Fruit fly (Drosophila melanogaster) whole organism, embryonic: ENCODE measurements around the gene mAChR-C.

Experiments
- Asciz ChIP-seq: fragments of 200-800 bp; sonication (Bioruptor generic); optimal IDR thresholded peaks from 2 replicates; lab custom pipeline; 2017; ENCODE audit warnings: missing biosample characterization, mild to moderate bottlenecking, missing genetic modification characterization, missing genetic modification reagents
- B-H1 ChIP-seq: fragments of 200-800 bp; sonication (Bioruptor generic); IDR thresholded peaks from 3 replicates; pipeline ENCODE4 v1.3.6; 2022; ENCODE audit warnings: missing biosample characterization, missing genetic modification characterization
- BtbVII ChIP-seq: fragments of 200-800 bp; sonication (Bioruptor generic); optimal IDR thresholded peaks from 3 replicates; lab custom pipeline; 2017; ENCODE audit warnings: missing biosample characterization, mild to moderate bottlenecking, missing genetic modification characterization
- CG10267 ChIP-seq: fragments of 200-800 bp; sonication (Bioruptor generic); optimal IDR thresholded peaks from 2 replicates; lab custom pipeline; 2018; ENCODE audit warnings: missing biosample characterization, mild to moderate bottlenecking, missing genetic modification characterization, moderate library complexity
- CG10321 ChIP-seq: fragments of 200-800 bp; sonication (Bioruptor generic); IDR thresholded peaks from 2 replicates; pipeline ENCODE4 v1.3.6; 2022; ENCODE audit warnings: missing biosample characterization, missing genetic modification characterization
- CG10565 ChIP-seq: fragments of 200-800 bp; sonication (Bioruptor generic); optimal IDR thresholded peaks from 3 replicates; lab custom pipeline; 2016; ENCODE audit warnings: missing biosample characterization, mild to moderate bottlenecking, missing genetic modification characterization
- CG10979 ChIP-seq: fragments of 200-800 bp; sonication (Bioruptor generic); optimal IDR thresholded peaks from 2 replicates; lab custom pipeline; 2018; ENCODE audit warnings: missing biosample characterization, mild to moderate bottlenecking, missing genetic modification characterization, moderate library complexity
- CG11085 ChIP-seq: fragments of 200-800 bp; sonication (Bioruptor generic); IDR thresholded peaks from 2 replicates; pipeline ENCODE4 v1.3.6; 2022; ENCODE audit warnings: missing biosample characterization, missing genetic modification characterization
- CG11504 ChIP-seq: fragments of 200-800 bp; sonication (Bioruptor generic); optimal IDR thresholded peaks from 3 replicates; lab custom pipeline; 2019; ENCODE audit warnings: missing biosample characterization, mild to moderate bottlenecking, missing genetic modification characterization, moderate library complexity
- CG12071 ChIP-seq: fragments of 200-800 bp; sonication (Bioruptor generic); optimal IDR thresholded peaks from 3 replicates; lab custom pipeline; 2018; ENCODE audit warnings: missing biosample characterization, mild to moderate bottlenecking, missing genetic modification characterization
- CG1529 ChIP-seq: fragments of 200-800 bp; sonication (Bioruptor generic); optimal IDR thresholded peaks from 3 replicates; lab custom pipeline; 2018; ENCODE audit warnings: missing biosample characterization, missing genetic modification characterization
- CG1647 ChIP-seq: fragments of 200-800 bp; sonication (Bioruptor generic); optimal IDR thresholded peaks from 3 replicates; lab custom pipeline; 2016; ENCODE audit warnings: missing biosample characterization, missing genetic modification characterization
- CG17361 ChIP-seq: fragments of 200-800 bp; sonication (Bioruptor generic); IDR thresholded peaks from 3 replicates; pipeline ENCODE4 v1.3.6; 2022; ENCODE audit warnings: missing biosample characterization, missing genetic modification characterization
- CG31224 ChIP-seq: fragments of 200-800 bp; sonication (Bioruptor generic); IDR thresholded peaks from 2 replicates; pipeline ENCODE4 v1.3.6; 2022; ENCODE audit warnings: missing biosample characterization, missing genetic modification characterization
- CG4282 ChIP-seq: fragments of 200-800 bp; sonication (Bioruptor generic); optimal IDR thresholded peaks from 2 replicates; lab custom pipeline; 2016; ENCODE audit warnings: missing biosample characterization, missing genetic modification characterization
- CG5953 ChIP-seq: fragments of 200-800 bp; sonication (Bioruptor generic); IDR thresholded peaks from 2 replicates; pipeline ENCODE4 v1.3.6; 2022; ENCODE audit warnings: missing biosample characterization, missing genetic modification characterization
- CG6175 ChIP-seq: fragments of 200-800 bp; sonication (Bioruptor generic); IDR thresholded peaks from 3 replicates; pipeline ENCODE4 v1.3.6; 2022; ENCODE audit warnings: missing biosample characterization, missing genetic modification characterization
- CG6654 ChIP-seq: fragments of 200-800 bp; sonication (Bioruptor generic); optimal IDR thresholded peaks from 2 replicates; lab custom pipeline; 2017; ENCODE audit warnings: missing biosample characterization, mild to moderate bottlenecking, missing genetic modification characterization
- CG9727 ChIP-seq: fragments of 200-800 bp; sonication (Bioruptor generic); optimal IDR thresholded peaks from 3 replicates; lab custom pipeline; 2017; ENCODE audit warnings: missing biosample characterization, mild to moderate bottlenecking, missing genetic modification characterization
- CHES-1-like ChIP-seq: fragments of 200-800 bp; sonication (Bioruptor generic); optimal IDR thresholded peaks from 2 replicates; lab custom pipeline; 2016; ENCODE audit warnings: missing biosample characterization, missing genetic modification characterization
- Dek ChIP-seq: fragments of 200-800 bp; sonication (Bioruptor generic); optimal IDR thresholded peaks from 3 replicates; lab custom pipeline; 2019; ENCODE audit warnings: missing biosample characterization, mild to moderate bottlenecking, missing genetic modification characterization, moderate library complexity
- Dip2 ChIP-seq: fragments of 200-800 bp; sonication (Bioruptor generic); IDR thresholded peaks from 2 replicates; pipeline ENCODE4 v1.3.6; 2022; ENCODE audit warnings: missing biosample characterization, missing genetic modification characterization
- H15 ChIP-seq: fragments of 200-800 bp; sonication (Bioruptor generic); IDR thresholded peaks from 3 replicates; pipeline ENCODE4 v1.3.6; 2022; ENCODE audit warnings: missing biosample characterization, missing genetic modification characterization
- HmgZ ChIP-seq: fragments of 200-800 bp; sonication (Bioruptor generic); optimal IDR thresholded peaks from 2 replicates; lab custom pipeline; 2018; ENCODE audit warnings: missing biosample characterization, mild to moderate bottlenecking, missing genetic modification characterization
- MESR4 ChIP-seq: fragments of 200-800 bp; sonication (Bioruptor generic); optimal IDR thresholded peaks from 2 replicates; lab custom pipeline; 2018; ENCODE audit warnings: missing biosample characterization, mild to moderate bottlenecking, missing genetic modification characterization, moderate library complexity
- Rx ChIP-seq: fragments of 200-800 bp; sonication (Bioruptor generic); IDR thresholded peaks from 2 replicates; pipeline ENCODE4 v1.3.6; 2022; ENCODE audit warnings: missing biosample characterization, missing genetic modification characterization
- Sry-δ ChIP-seq: fragments of 200-800 bp; sonication (Bioruptor generic); optimal IDR thresholded peaks from 2 replicates; lab custom pipeline; 2016; ENCODE audit warnings: missing biosample characterization, missing genetic modification characterization
- Trl ChIP-seq, 3 experiments: fragments of >200 bp in 2 of 3; fragments of 200-800 bp in 1 of 3; sonication (Bioruptor generic) in 1 of 3; optimal IDR thresholded peaks; 2 replicates in 1 of 3; 3 replicates in 2 of 3; lab custom pipeline; 2016 to 2017; ENCODE audit warnings: missing biosample characterization in 1 of 3, missing genetic modification characterization in 1 of 3
- croc ChIP-seq: fragments of 200-800 bp; sonication (Bioruptor generic); conservative IDR thresholded peaks from 3 replicates; pipeline ENCODE4 v1.3.6; 2022; ENCODE audit warnings: missing biosample characterization, missing genetic modification characterization
- crol ChIP-seq: fragments of 200-800 bp; sonication (Bioruptor generic); IDR thresholded peaks from 2 replicates; pipeline ENCODE4 v1.3.6; 2022; ENCODE audit warnings: missing biosample characterization, missing genetic modification characterization
- crp ChIP-seq, 2 experiments: fragments of 200-800 bp; sonication (Bioruptor generic); optimal IDR thresholded peaks; 2 replicates in 1 of 2; 3 replicates in 1 of 2; lab custom pipeline; 2017; ENCODE audit warnings: missing biosample characterization in 2 of 2, missing genetic modification characterization in 2 of 2, mild to moderate bottlenecking in 1 of 2, moderate library complexity in 1 of 2
- eve ChIP-seq, 2 experiments: fragments of >200 bp; optimal IDR thresholded peaks; 2 replicates each; lab custom pipeline; 2017; ENCODE audit warnings: missing biosample characterization in 2 of 2, missing genetic modification characterization in 2 of 2
- gem ChIP-seq: fragments of 200-800 bp; sonication (Bioruptor generic); optimal IDR thresholded peaks from 2 replicates; lab custom pipeline; 2019; ENCODE audit warnings: missing biosample characterization, mild to moderate bottlenecking, missing genetic modification characterization, moderate library complexity
- gsb ChIP-seq: fragments of 200-800 bp; sonication (Bioruptor generic); IDR thresholded peaks from 2 replicates; pipeline ENCODE4 v1.3.6; 2022; ENCODE audit warnings: missing biosample characterization, missing genetic modification characterization
- ham ChIP-seq: fragments of 200-800 bp; sonication (Bioruptor generic); IDR thresholded peaks from 2 replicates; pipeline ENCODE4 v1.3.6; 2022; ENCODE audit warnings: missing biosample characterization, missing genetic modification characterization
- knrl ChIP-seq: fragments of 200-800 bp; sonication (Bioruptor generic); IDR thresholded peaks from 3 replicates; pipeline ENCODE4 v1.3.6; 2022; ENCODE audit warnings: missing biosample characterization, missing genetic modification characterization; ENCODE audit not compliant: partially characterized antibody
- lola ChIP-seq, 3 experiments: fragments of >200 bp in 2 of 3; fragments of 200-800 bp in 1 of 3; sonication (Bioruptor generic) in 1 of 3; optimal IDR thresholded peaks; 2 replicates each; lab custom pipeline; 2017 to 2019; ENCODE audit warnings: missing biosample characterization in 3 of 3, missing genetic modification characterization in 3 of 3, mild to moderate bottlenecking in 1 of 3, moderate library complexity in 1 of 3
- lov ChIP-seq, 2 experiments: fragments of 200-800 bp in 1 of 2; fragments of >200 bp in 1 of 2; sonication (Bioruptor generic) in 1 of 2; IDR thresholded peaks in 1 of 2; optimal IDR thresholded peaks in 1 of 2; 2 replicates in 1 of 2; 3 replicates in 1 of 2; pipeline versions ENCODE4 v1.3.6 to Lab custom; 2017 to 2022; ENCODE audit warnings: missing biosample characterization in 1 of 2, missing genetic modification characterization in 1 of 2
- maf-S ChIP-seq: fragments of 200-800 bp; sonication (Bioruptor generic); optimal IDR thresholded peaks from 2 replicates; lab custom pipeline; 2016; ENCODE audit warnings: missing biosample characterization, missing genetic modification characterization
- nmo ChIP-seq: fragments of 200-800 bp; sonication (Bioruptor generic); optimal IDR thresholded peaks from 2 replicates; lab custom pipeline; 2018; ENCODE audit warnings: missing biosample characterization, mild to moderate bottlenecking, missing genetic modification characterization, moderate library complexity
- pho ChIP-seq: fragments of 200-800 bp; sonication (Bioruptor generic); optimal IDR thresholded peaks from 2 replicates; lab custom pipeline; 2016; ENCODE audit warnings: missing biosample characterization, missing genetic modification characterization
- pros ChIP-seq: fragments of 200-800 bp; sonication (Bioruptor generic); optimal IDR thresholded peaks from 3 replicates; lab custom pipeline; 2019; ENCODE audit warnings: missing biosample characterization, mild to moderate bottlenecking, missing genetic modification characterization, moderate library complexity
- psq ChIP-seq: fragments of 200-800 bp; sonication (Bioruptor generic); optimal IDR thresholded peaks from 2 replicates; lab custom pipeline; 2017; ENCODE audit warnings: missing biosample characterization, missing genetic modification characterization
- rib ChIP-seq: fragments of 200-800 bp; sonication (Bioruptor generic); IDR thresholded peaks from 2 replicates; pipeline ENCODE4 v1.3.6; 2022; ENCODE audit warnings: missing biosample characterization, missing genetic modification characterization
- so ChIP-seq: fragments of 200-800 bp; sonication (Bioruptor generic); IDR thresholded peaks from 3 replicates; pipeline ENCODE4 v1.3.6; 2022; ENCODE audit warnings: missing biosample characterization, missing genetic modification characterization
- sob ChIP-seq: fragments of 200-800 bp; sonication (Bioruptor generic); IDR thresholded peaks from 2 replicates; pipeline ENCODE4 v1.3.6; 2022; ENCODE audit warnings: missing biosample characterization, missing genetic modification characterization
- sug ChIP-seq: fragments of 200-800 bp; optimal IDR thresholded peaks from 2 replicates; lab custom pipeline; 2019; ENCODE audit warnings: missing biosample characterization, mild to moderate bottlenecking, missing genetic modification characterization, moderate library complexity
- tna ChIP-seq: fragments of 200-800 bp; sonication (Bioruptor generic); IDR thresholded peaks from 2 replicates; pipeline ENCODE4 v1.3.6; 2022; ENCODE audit warnings: missing biosample characterization, missing genetic modification characterization; ENCODE audit not compliant: partially characterized antibody
- vnd ChIP-seq: fragments of 200-800 bp; sonication (Bioruptor generic); IDR thresholded peaks from 3 replicates; pipeline ENCODE4 v1.3.6; 2022; ENCODE audit warnings: missing biosample characterization, missing genetic modification characterization; ENCODE audit not compliant: partially characterized antibody

Gene mAChR-C

dm6 chrX:6794190-6794589, 38.3 kb downstream of the mAChR-C start (continued):
- TF ChIP-seq lov (optimal IDR thresholded peaks at IDR 0.05; lab: Kevin White, UChicago) (no peak), lov (GFP tag; IDR thresholded peaks at IDR 0.05; lab: Robert Waterston, UW) (peak; percentile 62; the same call in 1 of the 3 replicates), Dek (peak; percentile 73), eve (GFP tag; optimal IDR thresholded peaks at IDR 0.05; lab: Kevin White, UChicago) (peak in 1 of 2 experiments; percentile 73), CG1529 (GFP tag; lab: Kevin White, UChicago) (peak; percentile 63), sob (peak; percentile 84), maf-S (GFP tag; lab: Kevin White, UChicago) (peak; percentile 76), vnd (GFP tag; lab: Robert Waterston, UW) (no peak), CG5953 (GFP tag; lab: Robert Waterston, UW) (peak; percentile 90), Asciz (GFP tag; lab: Kevin White, UChicago) (peak; percentile 73), psq (GFP tag; lab: Kevin White, UChicago) (peak; percentile 53), tna (GFP tag; lab: Robert Waterston, UW) (no peak), CG6175 (peak; percentile 53; the same call in 1 of the 3 replicates), lola (GFP tag; optimal IDR thresholded peaks at IDR 0.05; lab: Kevin White, UChicago) (peak in 1 of 3 experiments; percentile 50), CG4282 (GFP tag; lab: Kevin White, UChicago) (peak; percentile 50), Sry-δ (GFP tag; lab: Kevin White, UChicago) (peak; percentile 40), pho (GFP tag; lab: Kevin White, UChicago) (peak; percentile 69), H15 (peak; percentile 70), HmgZ (tag; lab: Kevin White, UChicago) (peak; percentile 81), ham (peak; percentile 65; the same call in 1 of the 2 replicates), Trl (optimal IDR thresholded peaks at IDR 0.05; lab: Kevin White, UChicago) (no peak), Trl (GFP tag; optimal IDR thresholded peaks at IDR 0.05; lab: Kevin White, UChicago) (peak; percentile 74), CG10979 (tag; lab: Kevin White, UChicago) (peak; percentile 68), gsb (GFP tag; lab: Robert Waterston, UW) (peak; percentile 83), CG12071 (peak; percentile 91), B-H1 (peak; percentile 74), croc (GFP tag; lab: Robert Waterston, UW) (peak; percentile 33; the same call in 1 of the 3 replicates), pros (GFP tag; lab: Kevin White, UChicago) (no peak), rib (GFP tag; lab: Robert Waterston, UW) (0 out of 2 replicates have a peak, but pooled peaks have one; percentile 58), nmo (peak; percentile 79), CG10565 (GFP tag; lab: Kevin White, UChicago) (peak; percentile 49), sug (tag; lab: Kevin White, UChicago) (peak; percentile 44), knrl (GFP tag; lab: Robert Waterston, UW) (no peak), Rx (GFP tag; lab: Robert Waterston, UW) (peak; percentile 87), CG17361 (peak; percentile 61), CG10267 (peak; percentile 53), CG1647 (GFP tag; lab: Kevin White, UChicago) (peak; percentile 78), CHES-1-like (peak; percentile 78), CG11085 (GFP tag; lab: Robert Waterston, UW) (peak; percentile 60), Dip2 (GFP tag; lab: Robert Waterston, UW) (no peak), crp (GFP tag; optimal IDR thresholded peaks at IDR 0.05; lab: Kevin White, UChicago) (peak in 1 of 2 experiments; percentile 36), CG11504 (tag; lab: Kevin White, UChicago) (peak; percentile 88), BtbVII (GFP tag; lab: Kevin White, UChicago) (peak; percentile 72), CG31224 (GFP tag; lab: Robert Waterston, UW) (peak; percentile 77), MESR4 (GFP tag; lab: Kevin White, UChicago) (peak; percentile 13), CG10321 (GFP tag; lab: Robert Waterston, UW) (peak; percentile 56), so (GFP tag; lab: Robert Waterston, UW) (peak; percentile 90), CG6654 (peak; percentile 46), gem (tag; lab: Kevin White, UChicago) (peak; percentile 88), CG9727 (GFP tag; lab: Kevin White, UChicago) (peak; percentile 67), crol (GFP tag; lab: Robert Waterston, UW) (0 out of 2 replicates have a peak, but pooled peaks have one; percentile 32)
